Worm (Caenorhabditis elegans): ENCODE results near the gene dve-1.

DNA sequence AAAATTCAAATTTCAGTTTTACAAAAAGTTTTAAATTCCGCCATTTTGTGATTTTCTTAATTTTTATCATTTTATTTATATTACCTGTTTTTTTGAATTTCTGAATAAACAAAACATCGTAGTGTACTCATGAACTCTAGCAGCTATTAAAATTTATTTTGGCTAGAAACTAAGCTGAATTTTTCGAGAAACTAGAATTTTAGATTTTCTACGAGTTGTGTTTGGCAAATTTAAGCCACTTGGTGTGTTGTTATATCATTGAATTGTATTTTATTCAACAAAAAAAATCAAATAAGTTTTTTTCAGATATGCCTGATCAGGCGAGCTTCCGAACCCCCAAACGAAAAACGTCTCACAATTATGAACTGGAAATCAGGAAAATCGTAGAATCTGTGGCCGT lies 36.4 kb downstream of the dve-1 start, which contains the start of gene R04A9.6:
- TF ChIP-seq tbx-2 (tag; optimal IDR thresholded peaks at IDR 0.05) (no peak), dmd-4 (tag; optimal IDR thresholded peaks at IDR 0.05; ENCODE audit: borderline replicate concordance) (no peak), hlh-6 (tag; optimal IDR thresholded peaks at IDR 0.05) (no peak), ceh-31 (tag; optimal IDR thresholded peaks at IDR 0.05) (no peak), dve-1 (tag; optimal IDR thresholded peaks at IDR 0.05) (no peak), ceh-22 (tag; optimal IDR thresholded peaks at IDR 0.05) (no peak), pag-3 (tag; optimal IDR thresholded peaks at IDR 0.05; ENCODE audit: borderline replicate concordance) (no peak), unc-55 (GFP tag; optimal IDR thresholded peaks at IDR 0.05) (no peak), ets-4 (tag; optimal IDR thresholded peaks at IDR 0.05) (no peak)
